Worm (Caenorhabditis elegans) whole organism, L2 larva: ENCODE measurements around the gene F54E4.4.

Source experiments
- C34F6.9 ChIP-seq: fragments of 150-350 bp; optimal IDR thresholded peaks from 2 replicates; lab custom pipeline; 2014; ENCODE audit warnings: missing biosample characterization, missing genetic modification characterization
- F13H6.1 ChIP-seq: sonication (generic microtip); optimal IDR thresholded peaks from 2 replicates; lab custom pipeline; 2016; ENCODE audit warnings: missing genetic modification characterization, missing compliant biosample characterization
- R02D3.7 ChIP-seq: fragments of 150-350 bp; optimal IDR thresholded peaks from 2 replicates; lab custom pipeline; 2014; ENCODE audit warnings: missing biosample characterization, missing genetic modification characterization
- ZK546.5 ChIP-seq: sonication (generic microtip); optimal IDR thresholded peaks from 2 replicates; lab custom pipeline; 2017; ENCODE audit warnings: missing biosample characterization, missing genetic modification characterization
- alr-1 ChIP-seq: fragments of 150-350 bp; optimal IDR thresholded peaks from 2 replicates; lab custom pipeline; 2014; ENCODE audit warnings: missing biosample characterization, missing genetic modification characterization
- aly-2 ChIP-seq: fragments of 150-350 bp; optimal IDR thresholded peaks from 2 replicates; lab custom pipeline; 2014; ENCODE audit warnings: missing biosample characterization, missing genetic modification characterization
- ama-1 ChIP-seq: fragments of 150-350 bp; optimal IDR thresholded peaks from 2 replicates; lab custom pipeline; 2018; ENCODE audit warnings: inconsistent platforms
- blmp-1 ChIP-seq: sonication (generic microtip); optimal IDR thresholded peaks from 2 replicates; lab custom pipeline; 2017; ENCODE audit warnings: missing genetic modification characterization, mild to moderate bottlenecking, missing compliant biosample characterization, antibody characterized with exemption, moderate library complexity; ENCODE audit not compliant: insufficient read depth
- ceh-16 ChIP-seq: fragments of 150-350 bp; optimal IDR thresholded peaks from 2 replicates; lab custom pipeline; 2014; ENCODE audit warnings: missing biosample characterization, missing genetic modification characterization
- ceh-82 ChIP-seq: fragments of 150-350 bp; optimal IDR thresholded peaks from 2 replicates; lab custom pipeline; 2014; ENCODE audit warnings: missing biosample characterization, missing genetic modification characterization
- dmd-4 ChIP-seq: sonication (generic microtip); optimal IDR thresholded peaks from 2 replicates; lab custom pipeline; 2017; ENCODE audit warnings: missing biosample characterization, missing genetic modification characterization
- elt-1 ChIP-seq: fragments of 150-350 bp; optimal IDR thresholded peaks from 2 replicates; lab custom pipeline; 2014; ENCODE audit warnings: missing biosample characterization, missing genetic modification characterization
- elt-3 ChIP-seq: sonication (generic microtip); optimal IDR thresholded peaks from 2 replicates; lab custom pipeline; 2017; ENCODE audit warnings: missing biosample characterization, missing genetic modification characterization
- fos-1 ChIP-seq: fragments of 150-350 bp; optimal IDR thresholded peaks from 2 replicates; lab custom pipeline; 2014; ENCODE audit warnings: missing biosample characterization, missing genetic modification characterization
- lin-39 ChIP-seq: fragments of 150-350 bp; optimal IDR thresholded peaks from 2 replicates; lab custom pipeline; 2014; ENCODE audit warnings: missing biosample characterization, missing genetic modification reagents, missing genetic modification characterization
- lsy-2 ChIP-seq, 2 experiments: fragments of 150-350 bp in 1 of 2; sonication (generic microtip) in 1 of 2; optimal IDR thresholded peaks; 2 replicates each; lab custom pipeline; 2014 to 2017; ENCODE audit warnings: missing biosample characterization in 2 of 2, missing genetic modification characterization in 2 of 2
- mab-5 ChIP-seq: fragments of 150-350 bp; optimal IDR thresholded peaks from 2 replicates; lab custom pipeline; 2014; ENCODE audit warnings: missing biosample characterization, missing genetic modification characterization
- mdl-1 ChIP-seq, 2 experiments: fragments of 150-350 bp in 1 of 2; sonication (generic microtip) in 1 of 2; optimal IDR thresholded peaks; 2 replicates each; lab custom pipeline; 2017; ENCODE audit warnings: missing biosample characterization in 2 of 2, missing genetic modification characterization in 2 of 2
- nhr-10 ChIP-seq: sonication (generic microtip); optimal IDR thresholded peaks from 2 replicates; lab custom pipeline; 2017; ENCODE audit warnings: missing biosample characterization, missing genetic modification characterization
- nhr-129 ChIP-seq: fragments of 150-350 bp; optimal IDR thresholded peaks from 2 replicates; lab custom pipeline; 2014; ENCODE audit warnings: missing biosample characterization, missing genetic modification characterization
- nhr-21 ChIP-seq: fragments of 150-350 bp; optimal IDR thresholded peaks from 2 replicates; lab custom pipeline; 2014; ENCODE audit warnings: missing biosample characterization, missing genetic modification characterization
- nhr-23 ChIP-seq: fragments of 150-350 bp; optimal IDR thresholded peaks from 2 replicates; lab custom pipeline; 2014; ENCODE audit warnings: missing biosample characterization, missing genetic modification reagents, missing genetic modification characterization
- nhr-25 ChIP-seq: fragments of 150-350 bp; sonication (generic microtip); optimal IDR thresholded peaks from 3 replicates; lab custom pipeline; 2014; ENCODE audit warnings: missing biosample characterization, missing genetic modification characterization
- nhr-6 ChIP-seq: fragments of 150-350 bp; optimal IDR thresholded peaks from 2 replicates; lab custom pipeline; 2014; ENCODE audit warnings: missing biosample characterization, missing genetic modification characterization
- nhr-77 ChIP-seq: fragments of 150-350 bp; optimal IDR thresholded peaks from 2 replicates; lab custom pipeline; 2014; ENCODE audit warnings: missing biosample characterization, missing genetic modification characterization
- skn-1 ChIP-seq: sonication (generic microtip); optimal IDR thresholded peaks from 2 replicates; lab custom pipeline; 2017; ENCODE audit warnings: missing biosample characterization, missing genetic modification characterization
- sma-3 ChIP-seq: sonication (generic microtip); optimal IDR thresholded peaks from 2 replicates; lab custom pipeline; 2016; ENCODE audit warnings: missing genetic modification reagents, missing genetic modification characterization, missing compliant biosample characterization
- sma-9 ChIP-seq, 2 experiments: fragments of 150-350 bp in 1 of 2; sonication (generic microtip) in 1 of 2; optimal IDR thresholded peaks; 2 replicates each; lab custom pipeline; 2014 to 2016; ENCODE audit warnings: missing genetic modification characterization in 2 of 2, mild to moderate bottlenecking in 1 of 2, missing biosample characterization in 1 of 2, missing compliant biosample characterization in 1 of 2, missing genetic modification reagents in 1 of 2, moderate library complexity in 1 of 2
- snpc-4 ChIP-seq: fragments of 150-350 bp; optimal IDR thresholded peaks from 2 replicates; lab custom pipeline; 2014; ENCODE audit warnings: missing biosample characterization, missing genetic modification characterization
- unc-39 ChIP-seq: fragments of 150-350 bp; optimal IDR thresholded peaks from 2 replicates; lab custom pipeline; 2014; ENCODE audit warnings: missing biosample characterization, missing genetic modification characterization
- unc-55 ChIP-seq: fragments of 150-350 bp; sonication (generic microtip); optimal IDR thresholded peaks from 3 replicates; lab custom pipeline; 2014; ENCODE audit warnings: missing biosample characterization, missing genetic modification reagents, missing genetic modification characterization
- zag-1 ChIP-seq: fragments of 150-350 bp; optimal IDR thresholded peaks from 2 replicates; lab custom pipeline; 2014; ENCODE audit warnings: missing biosample characterization, missing genetic modification characterization
- ztf-1 ChIP-seq: fragments of 200-800 bp; sonication (Bioruptor generic); conservative IDR thresholded peaks from 2 replicates; pipeline ENCODE4 v1.3.6; 2022; ENCODE audit warnings: missing genetic modification characterization, missing compliant biosample characterization

The F54E4.4 gene

DNA sequence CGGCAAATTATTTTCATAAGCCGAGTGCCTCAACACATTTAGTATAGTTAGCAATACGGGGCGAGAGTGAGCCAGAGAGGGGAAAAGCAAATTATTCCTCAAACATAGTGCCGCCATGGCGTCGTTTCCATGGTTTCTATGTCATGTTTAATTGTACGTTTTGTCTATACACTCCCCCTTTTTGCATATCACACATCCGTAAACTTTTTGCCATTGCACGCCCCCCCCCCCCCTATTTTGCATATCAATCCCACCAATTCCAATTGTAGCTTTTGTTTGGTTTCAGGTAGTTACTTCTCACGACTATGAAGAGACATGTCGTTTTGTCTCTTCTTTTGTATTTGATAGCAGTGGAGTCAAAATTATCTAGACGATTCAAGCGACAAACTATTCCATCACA lies 18.7 kb upstream of the F54E4.4 start, which contains the start of gene C26G2.2:
C26G2.2 (plus strand) TSS at position 301 of the 400 bp plus-strand sequence.
- TF ChIP-seq sma-3 (GFP tag; lab: Kevin White, UChicago), result no peak
- TF ChIP-seq nhr-21 (tag; lab: Kevin White, UChicago), result no peak
- TF ChIP-seq unc-55 (GFP tag; lab: Kevin White, UChicago), result no peak
- no peak for TF ChIP-seq fos-1 (tag; lab: Kevin White, UChicago)
- TF ChIP-seq elt-1 (tag; lab: Kevin White, UChicago), result no peak
- no peak for TF ChIP-seq nhr-25 (tag; lab: Kevin White, UChicago)
- TF ChIP-seq F13H6.1 (tag; lab: Kevin White, UChicago), result no peak

DNA sequence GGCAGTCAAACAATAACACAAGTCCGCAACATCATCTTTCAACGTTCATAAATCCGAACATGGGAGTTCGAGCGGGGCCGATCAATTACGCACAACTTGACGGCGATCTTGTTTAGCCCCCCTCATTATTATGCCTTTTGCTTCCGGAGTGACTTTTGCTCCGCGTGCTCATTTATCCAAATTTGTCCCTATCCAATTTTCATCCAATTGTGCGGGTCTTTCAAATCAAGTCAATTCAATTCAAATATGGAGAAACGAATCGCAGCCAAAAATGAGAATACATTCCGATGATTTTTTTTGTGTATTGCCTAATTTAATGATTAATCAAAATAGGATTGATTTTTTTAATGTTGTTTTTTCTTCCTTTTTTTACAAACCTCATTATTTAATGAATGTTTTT lies 17.2 kb upstream of the F54E4.4 start:
- no peak for TF ChIP-seq R02D3.7
- no peak for TF ChIP-seq sma-3 (GFP tag; lab: Kevin White, UChicago)
- no peak for TF ChIP-seq ceh-16 (tag; lab: Kevin White, UChicago)
- no peak for TF ChIP-seq snpc-4
- no peak for TF ChIP-seq ztf-1 (GFP tag; lab: Robert Waterston, UW)
- TF ChIP-seq lin-39, result no peak
- TF ChIP-seq ceh-82 (tag; lab: Kevin White, UChicago), result no peak
- no peak for TF ChIP-seq elt-1 (tag; lab: Kevin White, UChicago)
- no peak for TF ChIP-seq alr-1 (tag; lab: Kevin White, UChicago)
- TF ChIP-seq nhr-6 (tag; lab: Kevin White, UChicago), result no peak
- TF ChIP-seq skn-1 (tag; lab: Kevin White, UChicago), result no peak
- TF ChIP-seq elt-3 (tag; lab: Kevin White, UChicago), result no peak

DNA sequence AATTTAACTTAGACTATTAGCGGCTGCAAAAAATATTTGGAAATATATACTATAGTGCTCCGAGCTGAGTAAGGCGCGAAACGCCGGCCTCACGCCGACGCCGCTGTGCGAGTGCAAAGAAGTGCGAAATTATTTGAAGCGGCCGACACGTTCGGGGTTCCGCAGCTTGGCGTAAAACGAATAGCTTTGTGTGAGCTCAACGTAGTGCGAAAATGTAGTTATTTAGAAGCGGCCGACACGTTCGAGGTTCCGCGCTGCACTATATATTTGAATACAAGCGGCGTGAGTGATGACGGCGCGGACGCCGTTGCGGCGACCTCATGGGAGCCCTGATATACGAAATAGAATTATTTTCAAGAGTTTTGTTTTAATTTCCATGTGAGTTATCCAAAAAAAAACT lies 16.6 kb upstream of the F54E4.4 start:
- no peak for TF ChIP-seq C34F6.9 (tag; lab: Kevin White, UChicago)
- no peak for TF ChIP-seq dmd-4
- TF ChIP-seq blmp-1 (tag; lab: Kevin White, UChicago), result no peak
- TF ChIP-seq ZK546.5 (tag; lab: Kevin White, UChicago), result no peak

DNA sequence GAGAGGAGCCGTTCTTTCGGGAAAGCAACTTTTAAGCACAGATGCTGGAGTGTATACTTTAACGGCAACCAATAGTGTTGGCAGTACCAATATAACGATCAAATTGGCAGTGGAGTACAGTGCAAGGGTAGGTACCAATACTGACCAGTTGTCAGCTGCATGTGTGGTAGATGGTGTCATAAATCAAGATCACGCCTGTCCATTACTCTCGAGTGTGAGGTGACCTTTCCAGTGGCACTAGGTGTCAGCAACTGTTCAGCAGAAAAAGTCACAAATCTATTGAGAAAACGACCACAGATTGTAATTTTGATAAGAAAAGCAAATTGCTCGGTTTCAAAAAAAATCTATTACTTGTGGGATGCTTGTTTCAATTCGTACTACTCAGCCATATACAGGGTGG lies 14.2 kb upstream of the F54E4.4 start:
- no peak for TF ChIP-seq R02D3.7
- TF ChIP-seq lsy-2 (tag; optimal IDR thresholded peaks at IDR 0.05; lab: Kevin White, UChicago), result no peak
- no peak for TF ChIP-seq nhr-129 (tag; lab: Kevin White, UChicago)
- TF ChIP-seq zag-1 (tag; lab: Kevin White, UChicago), result no peak
- TF ChIP-seq unc-39 (tag; lab: Kevin White, UChicago), result no peak
- TF ChIP-seq nhr-77 (tag; lab: Kevin White, UChicago), result no peak
- TF ChIP-seq mab-5, result no peak
- no peak for TF ChIP-seq sma-3 (GFP tag; lab: Kevin White, UChicago)
- no peak for TF ChIP-seq nhr-10
- TF ChIP-seq snpc-4, result no peak

DNA sequence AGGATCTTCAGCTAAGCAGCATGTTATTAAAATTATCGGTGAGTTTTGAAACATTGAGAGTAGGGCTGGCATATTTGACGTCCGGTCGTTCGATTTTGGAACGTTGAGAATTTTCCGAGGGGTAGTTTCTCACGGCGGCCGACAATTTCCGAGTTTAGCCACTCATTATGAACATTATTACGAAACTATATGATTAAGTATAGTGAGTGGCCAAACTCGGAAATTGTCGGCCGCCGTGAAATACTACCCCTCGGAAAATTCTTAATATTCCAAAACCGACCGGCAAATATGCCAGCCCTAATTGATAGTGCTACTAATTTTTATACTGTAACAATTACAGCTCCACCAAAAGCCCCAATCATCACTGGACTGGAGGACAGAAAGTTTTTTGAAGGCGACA lies 12.2 kb upstream of the F54E4.4 start:
- TF ChIP-seq nhr-129 (tag; lab: Kevin White, UChicago) (no peak), lin-39 (no peak), mdl-1 (tag; optimal IDR thresholded peaks at IDR 0.05; lab: Kevin White, UChicago) (no peak), ama-1 (lab: Kevin White, UChicago) (no peak), aly-2 (no peak), ceh-82 (tag; lab: Kevin White, UChicago) (no peak)

DNA sequence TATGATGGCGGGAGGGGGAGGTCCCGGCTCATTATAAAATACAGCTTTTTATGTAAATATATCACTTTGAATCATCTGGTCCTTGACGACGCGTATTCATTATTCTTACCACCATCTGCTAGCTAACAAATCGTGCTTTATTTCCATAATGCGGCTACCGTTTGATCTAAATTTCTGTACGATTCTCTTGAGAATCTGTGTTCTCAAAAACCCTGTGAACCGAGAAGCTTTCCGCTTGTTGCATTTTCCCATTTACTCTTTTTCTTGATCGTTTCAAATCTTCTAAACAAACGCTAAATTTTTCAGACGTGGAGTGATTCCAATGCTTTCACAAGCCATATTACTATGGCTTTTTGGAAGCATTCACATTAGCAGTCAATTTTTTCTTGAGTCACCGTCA lies 9.4 kb upstream of the F54E4.4 start, which contains the start of gene syg-2:
syg-2 (plus strand) TSS at position 301 of the 400 bp plus-strand sequence.
- no peak for TF ChIP-seq nhr-21 (tag; lab: Kevin White, UChicago)
- no peak for TF ChIP-seq skn-1 (tag; lab: Kevin White, UChicago)
- no peak for TF ChIP-seq nhr-23 (tag; lab: Kevin White, UChicago)
- TF ChIP-seq unc-55 (GFP tag; lab: Kevin White, UChicago), result no peak

DNA sequence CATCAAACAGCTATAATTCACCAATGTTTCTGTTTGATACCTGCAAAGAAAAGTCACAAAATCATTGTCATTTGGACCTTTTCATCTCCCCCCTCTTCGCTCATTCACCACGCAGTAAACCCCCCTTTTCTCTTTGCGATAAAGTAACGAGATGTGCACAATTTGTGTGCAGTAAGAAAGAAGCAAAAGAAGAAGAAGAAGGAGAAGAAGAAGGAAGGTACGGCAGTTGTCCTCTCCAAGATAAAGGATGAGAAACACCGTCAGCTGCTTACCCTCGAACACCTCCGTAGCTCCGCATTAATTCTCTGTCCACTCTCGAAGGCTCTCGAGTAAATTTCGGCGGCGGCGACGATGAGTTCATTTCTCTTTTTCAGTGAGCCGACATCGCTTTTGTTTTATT lies 8.2 kb upstream of the F54E4.4 start:
- peak; percentile 63 for TF ChIP-seq F13H6.1 (tag; lab: Kevin White, UChicago)
- TF ChIP-seq nhr-129 (tag; lab: Kevin White, UChicago), result peak; percentile 58
- no peak for TF ChIP-seq nhr-23 (tag; lab: Kevin White, UChicago)
- TF ChIP-seq sma-9 (GFP tag; optimal IDR thresholded peaks at IDR 0.05; lab: Kevin White, UChicago), result peak; percentile 27
- no peak for TF ChIP-seq sma-9 (tag; optimal IDR thresholded peaks at IDR 0.05; lab: Kevin White, UChicago)
